Fruit fly (Drosophila melanogaster) whole organism, adult: ENCODE results near the gene CG42729.

Experiments
- CG11617 ChIP-seq: fragments of 200-800 bp; sonication (Bioruptor generic); optimal IDR thresholded peaks from 2 replicates; lab custom pipeline; 2017; ENCODE audit warnings: mild to moderate bottlenecking, missing biosample characterization, missing genetic modification reagents, missing genetic modification characterization
- CG12768 ChIP-seq: fragments of 200-800 bp; sonication (Bioruptor generic); optimal IDR thresholded peaks from 2 replicates; lab custom pipeline; 2017; ENCODE audit warnings: missing biosample characterization, missing genetic modification characterization, mild to moderate bottlenecking, moderate library complexity, missing genetic modification reagents
- CG5204 ChIP-seq: fragments of 200-800 bp; sonication (Bioruptor generic); optimal IDR thresholded peaks from 2 replicates; lab custom pipeline; 2016; ENCODE audit warnings: missing biosample characterization, missing genetic modification characterization
- Clk ChIP-seq: fragments of 200-800 bp; sonication (Bioruptor generic); optimal IDR thresholded peaks from 2 replicates; lab custom pipeline; 2017; ENCODE audit warnings: missing biosample characterization, missing genetic modification characterization
- Crg-1 ChIP-seq: fragments of 200-800 bp; sonication (Bioruptor generic); optimal IDR thresholded peaks from 2 replicates; lab custom pipeline; 2016; ENCODE audit warnings: missing biosample characterization, missing genetic modification characterization
- Hr96 ChIP-seq: fragments of 200-800 bp; sonication (Bioruptor generic); optimal IDR thresholded peaks from 2 replicates; lab custom pipeline; 2016; ENCODE audit warnings: missing biosample characterization, missing genetic modification characterization
- bab1 ChIP-seq: fragments of 200-800 bp; sonication (Bioruptor generic); optimal IDR thresholded peaks from 3 replicates; lab custom pipeline; 2019; ENCODE audit warnings: missing biosample characterization, mild to moderate bottlenecking, missing genetic modification characterization, moderate library complexity
- cnc ChIP-seq, 2 experiments: fragments of >200 bp; optimal IDR thresholded peaks; 2 replicates each; lab custom pipeline; 2017
- pad ChIP-seq: fragments of 200-800 bp; sonication (Bioruptor generic); optimal IDR thresholded peaks from 3 replicates; lab custom pipeline; 2017; ENCODE audit warnings: missing biosample characterization, missing genetic modification characterization, mild to moderate bottlenecking, moderate library complexity, missing genetic modification reagents
- tj ChIP-seq: fragments of 200-800 bp; sonication (Bioruptor generic); optimal IDR thresholded peaks from 3 replicates; lab custom pipeline; 2017; ENCODE audit warnings: missing biosample characterization, mild to moderate bottlenecking, missing genetic modification characterization, moderate library complexity

dm6 chr3L:15510787-15511186 lies 16.5 kb downstream of the CG42729 start, which contains the start of gene MsrA:
- TF ChIP-seq cnc (optimal IDR thresholded peaks at IDR 0.05; lab: Kevin White, UChicago) (no peak), Clk (GFP tag; lab: Kevin White, UChicago) (no peak), CG5204 (GFP tag; lab: Kevin White, UChicago) (no peak), tj (GFP tag; lab: Kevin White, UChicago) (peak; percentile 80), bab1 (GFP tag; lab: Kevin White, UChicago) (peak; percentile 36), CG12768 (GFP tag; lab: Kevin White, UChicago) (no peak), Crg-1 (no peak), CG11617 (no peak), pad (GFP tag; lab: Kevin White, UChicago) (no peak), Hr96 (GFP tag; lab: Kevin White, UChicago) (peak; percentile 2)
